Fruit fly (Drosophila melanogaster) Kc167 (cell line): ENCODE measurements around the gene Calx.

Experiments
- Sin3A ChIP-seq: fragments of >200 bp; optimal IDR thresholded peaks from 2 replicates; lab custom pipeline; 2018; ENCODE audit warnings: missing external identifiers
- h ChIP-seq: fragments of >200 bp; optimal IDR thresholded peaks from 3 replicates; lab custom pipeline; 2018; ENCODE audit warnings: missing external identifiers
- insv ChIP-seq: fragments of >200 bp; optimal IDR thresholded peaks from 3 replicates; lab custom pipeline; 2018; ENCODE audit warnings: missing external identifiers
- psq ChIP-seq: fragments of >200 bp; optimal IDR thresholded peaks from 2 replicates; lab custom pipeline; 2017; ENCODE audit warnings: missing external identifiers

DNA sequence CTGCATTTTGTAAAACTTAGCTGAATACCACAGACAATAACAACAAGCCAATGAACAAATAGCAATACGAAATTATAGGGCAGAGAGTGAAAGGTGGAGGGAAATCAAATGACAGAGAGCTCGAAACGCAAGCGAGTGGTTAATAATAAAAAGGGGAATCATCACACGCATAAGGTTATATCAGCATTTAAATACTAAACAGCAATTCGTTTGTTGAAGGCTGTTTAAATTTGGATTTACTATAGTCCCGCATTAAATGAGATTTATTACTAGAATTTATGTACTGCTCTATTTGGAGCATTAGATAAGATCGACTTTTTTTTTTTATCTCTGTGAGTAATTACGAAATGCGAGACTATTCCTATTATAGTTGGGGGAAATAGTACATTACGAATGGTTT, 10.6 kb downstream of the Calx start:
- TF ChIP-seq h (lab: Kevin White, UChicago): no peak
- TF ChIP-seq insv (lab: Kevin White, UChicago): no peak
- TF ChIP-seq Sin3A (lab: Kevin White, UChicago): no peak
- TF ChIP-seq psq (lab: Kevin White, UChicago): no peak
